Worm (Caenorhabditis elegans): Measurements from ENCODE around the gene clec-202.

clec-202 gene

ce11 chrIV:17368292-17368691 lies 7.0 kb downstream of the clec-202 start, which contains the start of gene trh-1:
TSS of gene trh-1 (plus strand) at chrIV:17368592.
- no peak for TF ChIP-seq mab-5 (tag; optimal IDR thresholded peaks at IDR 0.05)
- no peak for TF ChIP-seq nhr-2 (tag; optimal IDR thresholded peaks at IDR 0.05)

ce11 chrIV:17371469-17371868 lies 10.2 kb downstream of the clec-202 start, which contains the start of gene C30H6.5:
TSS of gene C30H6.5 (plus strand) at chrIV:17371769.
- TF ChIP-seq zip-8 (tag; optimal IDR thresholded peaks at IDR 0.05): peak; percentile 7
- no peak for TF ChIP-seq hlh-1 (tag; optimal IDR thresholded peaks at IDR 0.05)

ce11 chrIV:17376127-17376526 lies 14.9 kb downstream of the clec-202 start, which contains the start of gene haf-1:
TSS of gene haf-1 (plus strand) at chrIV:17376427.
- TF ChIP-seq sem-2 (GFP tag; optimal IDR thresholded peaks at IDR 0.05) (no peak), drap-1 (GFP tag; optimal IDR thresholded peaks at IDR 0.05) (no peak), blmp-1 (tag; optimal IDR thresholded peaks at IDR 0.05) (no peak), nhr-2 (tag; optimal IDR thresholded peaks at IDR 0.05) (no peak), mls-2 (tag; optimal IDR thresholded peaks at IDR 0.05) (no peak), zip-8 (tag; optimal IDR thresholded peaks at IDR 0.05) (no peak), ztf-11 (tag; optimal IDR thresholded peaks at IDR 0.05) (no peak)

- TF ChIP-seq unc-120 (tag; optimal IDR thresholded peaks at IDR 0.05; ENCODE audit: poor library complexity, severe bottlenecking) (no peak), mls-2 (tag; optimal IDR thresholded peaks at IDR 0.05) (no peak), pha-4 (tag; optimal IDR thresholded peaks at IDR 0.05) (peak; percentile 38), bed-3 (GFP tag; optimal IDR thresholded peaks at IDR 0.05) (no peak), ceh-43 (GFP tag; optimal IDR thresholded peaks at IDR 0.05) (no peak), mep-1 (tag; optimal IDR thresholded peaks at IDR 0.05) (peak; percentile 22), ham-2 (GFP tag; optimal IDR thresholded peaks at IDR 0.05) (no peak), mab-5 (tag; optimal IDR thresholded peaks at IDR 0.05) (no peak), lsy-2 (tag; optimal IDR thresholded peaks at IDR 0.05) (peak; percentile 31), ces-1 (GFP tag; optimal IDR thresholded peaks at IDR 0.05) (peak; percentile 41)
These were observed 18.9 kb downstream of the clec-202 start, which contains the start of the genes C30H6.9 and dlat-2 for ce11 chrIV:17380061-17380680. TSS of gene C30H6.9 (minus strand) at chrIV:17380170. TSS of gene dlat-2 (plus strand) at chrIV:17380626.

ce11 chrIV:17382029-17382428 lies 20.8 kb downstream of the clec-202 start, which contains the start of gene C30H6.8:
TSS of gene C30H6.8 (plus strand) at chrIV:17382329.
- TF ChIP-seq ces-1 (GFP tag; optimal IDR thresholded peaks at IDR 0.05) (no peak), lin-13 (tag; optimal IDR thresholded peaks at IDR 0.05) (no peak), M03D4.4 (tag; optimal IDR thresholded peaks at IDR 0.05) (no peak), ceh-39 (tag; optimal IDR thresholded peaks at IDR 0.05) (no peak), unc-62 (GFP tag; optimal IDR thresholded peaks at IDR 0.05) (no peak), ham-2 (GFP tag; optimal IDR thresholded peaks at IDR 0.05) (no peak), snpc-4 (tag; optimal IDR thresholded peaks at IDR 0.05) (no peak), ceh-43 (GFP tag; optimal IDR thresholded peaks at IDR 0.05) (no peak), nhr-76 (tag; optimal IDR thresholded peaks at IDR 0.05) (no peak), nhr-28 (tag; optimal IDR thresholded peaks at IDR 0.05) (no peak), mls-2 (tag; optimal IDR thresholded peaks at IDR 0.05) (no peak), blmp-1 (tag; optimal IDR thresholded peaks at IDR 0.05) (no peak), nhr-237 (tag; optimal IDR thresholded peaks at IDR 0.05) (no peak)

ce11 chrIV:17383046-17383445 lies 21.8 kb downstream of the clec-202 start, which contains the start of gene C30H6.12:
TSS of gene C30H6.12 (plus strand) at chrIV:17383346.
- TF ChIP-seq lin-13 (tag; optimal IDR thresholded peaks at IDR 0.05) (no peak), pha-4 (tag; optimal IDR thresholded peaks at IDR 0.05) (no peak), unc-39 (tag; optimal IDR thresholded peaks at IDR 0.05) (no peak), drap-1 (GFP tag; optimal IDR thresholded peaks at IDR 0.05) (no peak), ztf-11 (tag; optimal IDR thresholded peaks at IDR 0.05) (no peak), flh-1 (GFP tag; optimal IDR thresholded peaks at IDR 0.05) (no peak), hlh-1 (tag; optimal IDR thresholded peaks at IDR 0.05) (no peak), tbx-8 (GFP tag; optimal IDR thresholded peaks at IDR 0.05) (no peak), ceh-39 (tag; optimal IDR thresholded peaks at IDR 0.05) (no peak), lin-32 (GFP tag; optimal IDR thresholded peaks at IDR 0.05) (no peak), nhr-12 (tag; optimal IDR thresholded peaks at IDR 0.05) (no peak), M03D4.4 (tag; optimal IDR thresholded peaks at IDR 0.05) (no peak), sptf-1 (tag; optimal IDR thresholded peaks at IDR 0.05) (no peak), lsy-2 (tag; optimal IDR thresholded peaks at IDR 0.05) (no peak), bed-3 (GFP tag; optimal IDR thresholded peaks at IDR 0.05) (no peak), nhr-2 (tag; optimal IDR thresholded peaks at IDR 0.05) (no peak), elt-1 (tag; optimal IDR thresholded peaks at IDR 0.05; ENCODE audit: borderline replicate concordance, insufficient read depth) (no peak)

All from whole organism, mixed stage, embryonic.